Fruit fly (Drosophila melanogaster) whole organism, pupa: ENCODE measurements around the gene beta4GalNAcTB.

Source experiments
- CG10348 ChIP-seq: fragments of 200-800 bp; sonication (Bioruptor generic); IDR thresholded peaks from 2 replicates; pipeline ENCODE4 v1.3.6; 2022; ENCODE audit warnings: missing biosample characterization, missing genetic modification characterization
- CG12605 ChIP-seq: fragments of 200-800 bp; sonication (Bioruptor generic); IDR thresholded peaks from 2 replicates; pipeline ENCODE4 v1.3.6; 2022; ENCODE audit warnings: missing biosample characterization, missing genetic modification characterization
- CG13204 ChIP-seq: fragments of 200-800 bp; sonication (Bioruptor generic); optimal IDR thresholded peaks from 2 replicates; lab custom pipeline; 2018; ENCODE audit warnings: missing biosample characterization, mild to moderate bottlenecking, missing genetic modification characterization, moderate library complexity
- CG14655 ChIP-seq: fragments of 200-800 bp; sonication (Bioruptor generic); optimal IDR thresholded peaks from 3 replicates; lab custom pipeline; 2017; ENCODE audit warnings: mild to moderate bottlenecking, missing biosample characterization, missing genetic modification reagents, missing genetic modification characterization
- CG15710 ChIP-seq: fragments of 200-800 bp; sonication (Bioruptor generic); optimal IDR thresholded peaks from 2 replicates; lab custom pipeline; 2018; ENCODE audit warnings: missing biosample characterization, mild to moderate bottlenecking, missing genetic modification characterization, moderate library complexity
- CG17806 ChIP-seq: fragments of 200-800 bp; sonication (Bioruptor generic); optimal IDR thresholded peaks from 2 replicates; lab custom pipeline; 2018; ENCODE audit warnings: missing biosample characterization, mild to moderate bottlenecking, missing genetic modification characterization, moderate library complexity
- CG32121 ChIP-seq: fragments of 200-800 bp; sonication (Bioruptor generic); IDR thresholded peaks from 2 replicates; pipeline ENCODE4 v1.3.6; 2022; ENCODE audit warnings: missing biosample characterization, missing genetic modification characterization
- CG34367 ChIP-seq: fragments of 200-800 bp; sonication (Bioruptor generic); optimal IDR thresholded peaks from 2 replicates; lab custom pipeline; 2018; ENCODE audit warnings: missing biosample characterization, mild to moderate bottlenecking, missing genetic modification characterization
- CG4496 ChIP-seq: fragments of 200-800 bp; sonication (Bioruptor generic); IDR thresholded peaks from 3 replicates; pipeline ENCODE4 v1.3.6; 2022; ENCODE audit warnings: missing biosample characterization, missing genetic modification characterization
- CG8159 ChIP-seq: fragments of 200-800 bp; sonication (Bioruptor generic); optimal IDR thresholded peaks from 3 replicates; lab custom pipeline; 2018; ENCODE audit warnings: missing biosample characterization, mild to moderate bottlenecking, missing genetic modification characterization, moderate library complexity
- CG8301 ChIP-seq: fragments of 200-800 bp; sonication (Bioruptor generic); optimal IDR thresholded peaks from 2 replicates; lab custom pipeline; 2018; ENCODE audit warnings: missing biosample characterization, mild to moderate bottlenecking, missing genetic modification characterization
- CG9948 ChIP-seq: fragments of 200-800 bp; sonication (Bioruptor generic); optimal IDR thresholded peaks from 2 replicates; lab custom pipeline; 2018; ENCODE audit warnings: missing biosample characterization, mild to moderate bottlenecking, missing genetic modification characterization, moderate library complexity
- D1 ChIP-seq: fragments of 200-800 bp; sonication (Bioruptor generic); optimal IDR thresholded peaks from 2 replicates; lab custom pipeline; 2018; ENCODE audit warnings: missing biosample characterization, mild to moderate bottlenecking, missing genetic modification characterization, moderate library complexity
- EcR ChIP-seq: fragments of 200-800 bp; sonication (Bioruptor generic); optimal IDR thresholded peaks from 3 replicates; lab custom pipeline; 2019; ENCODE audit warnings: missing biosample characterization, missing genetic modification characterization, mild to moderate bottlenecking, moderate library complexity, missing genetic modification reagents
- Ets98B ChIP-seq: fragments of 200-800 bp; sonication (Bioruptor generic); IDR thresholded peaks from 2 replicates; pipeline ENCODE4 v1.3.6; 2022; ENCODE audit warnings: missing biosample characterization, missing genetic modification characterization
- Pif1A ChIP-seq: fragments of 200-800 bp; sonication (Bioruptor generic); optimal IDR thresholded peaks from 3 replicates; lab custom pipeline; 2016; ENCODE audit warnings: missing biosample characterization, missing genetic modification characterization
- Pif1B ChIP-seq: fragments of 200-800 bp; sonication (Bioruptor generic); optimal IDR thresholded peaks from 3 replicates; lab custom pipeline; 2016; ENCODE audit warnings: missing biosample characterization, missing genetic modification characterization
- Snoo ChIP-seq: fragments of 200-800 bp; sonication (Bioruptor generic); optimal IDR thresholded peaks from 3 replicates; lab custom pipeline; 2017; ENCODE audit warnings: missing biosample characterization, mild to moderate bottlenecking, missing genetic modification characterization, inconsistent platforms
- fd96Ca ChIP-seq: fragments of 200-800 bp; sonication (Bioruptor generic); IDR thresholded peaks from 3 replicates; pipeline ENCODE4 v1.3.6; 2022; ENCODE audit warnings: missing biosample characterization, missing genetic modification characterization
- gl ChIP-seq: fragments of 200-800 bp; sonication (Bioruptor generic); optimal IDR thresholded peaks from 2 replicates; lab custom pipeline; 2018; ENCODE audit warnings: missing biosample characterization, mild to moderate bottlenecking, missing genetic modification characterization
- rn ChIP-seq: fragments of 200-800 bp; sonication (Bioruptor generic); IDR thresholded peaks from 2 replicates; pipeline ENCODE4 v1.3.6; 2022; ENCODE audit warnings: missing biosample characterization, missing genetic modification characterization

Gene beta4GalNAcTB

DNA sequence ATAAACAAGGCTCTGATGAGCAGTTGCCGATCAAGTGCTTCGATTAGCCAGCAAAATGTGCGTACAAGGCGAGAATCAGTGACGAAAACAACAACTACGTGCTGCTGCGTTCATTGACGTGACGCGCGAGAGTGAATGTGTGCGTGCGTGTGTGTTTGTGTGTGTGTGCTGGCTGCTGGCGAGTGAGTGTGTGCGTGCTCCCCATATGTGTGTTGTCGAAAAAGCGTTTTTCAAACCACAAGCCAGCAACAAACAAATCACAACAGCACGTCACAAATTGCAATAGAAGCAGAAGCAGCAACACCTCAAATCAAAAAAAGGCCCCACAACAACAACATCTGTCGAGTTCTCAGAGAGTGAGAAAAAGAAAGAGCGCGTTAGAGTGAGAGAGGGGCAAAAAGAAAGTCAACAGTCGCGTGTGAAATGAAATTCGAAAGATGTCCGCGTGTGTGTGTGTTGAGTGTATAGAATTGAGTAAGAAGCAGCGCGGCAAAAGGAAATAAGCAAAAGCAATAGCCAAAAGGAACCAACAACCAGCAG, 30.2 kb upstream of the beta4GalNAcTB start:
- no peak for TF ChIP-seq CG32121
- TF ChIP-seq EcR (GFP tag; lab: Kevin White, UChicago): peak; percentile 96
- no peak for TF ChIP-seq D1
- no peak for TF ChIP-seq Snoo (tag; lab: Kevin White, UChicago)

DNA sequence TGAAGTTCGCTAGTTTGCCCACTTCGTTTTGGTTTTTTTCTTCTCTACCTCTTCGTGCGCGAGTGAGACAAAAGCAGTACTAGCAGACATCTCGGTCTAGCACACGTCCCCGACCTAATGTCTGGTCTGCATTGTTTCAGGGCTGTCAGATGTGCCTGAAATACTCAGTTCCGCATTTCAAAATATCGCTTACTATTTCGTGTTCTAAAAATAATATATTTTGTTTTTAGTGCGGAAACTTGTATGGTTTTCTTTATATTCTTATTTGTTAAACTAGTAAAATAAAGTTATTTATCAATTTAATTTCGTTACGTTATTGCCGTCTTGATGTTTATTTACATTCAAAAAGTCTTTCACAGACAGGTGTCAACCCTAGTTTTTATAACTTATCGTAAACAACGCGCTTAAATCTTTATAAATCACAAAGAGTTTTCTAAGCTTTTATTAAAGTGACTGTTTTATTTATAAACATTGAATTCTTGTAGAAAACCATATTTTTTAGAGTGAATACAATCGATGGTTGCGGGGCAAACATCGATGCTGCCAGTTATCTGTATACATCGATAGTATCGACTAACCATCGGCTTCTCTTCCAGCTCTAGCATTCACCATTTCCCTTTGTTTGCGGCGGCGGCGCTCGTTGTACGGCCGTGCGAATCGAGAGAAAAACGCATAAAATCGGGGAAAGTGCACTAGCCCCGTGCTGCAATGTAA, 29.6 kb upstream of the beta4GalNAcTB start:
- TF ChIP-seq Pif1B (GFP tag; lab: Kevin White, UChicago): peak; percentile 62
- peak; percentile 46 for TF ChIP-seq Snoo (tag; lab: Kevin White, UChicago)
- TF ChIP-seq CG17806: peak; percentile 75
- TF ChIP-seq CG34367 (tag; lab: Kevin White, UChicago): peak; percentile 42
- no peak for TF ChIP-seq CG13204
- TF ChIP-seq CG9948 (tag; lab: Kevin White, UChicago): peak; percentile 71
- peak; percentile 82 for TF ChIP-seq CG8159 (tag; lab: Kevin White, UChicago)
- peak; percentile 80 for TF ChIP-seq CG15710 (tag; lab: Kevin White, UChicago)
- TF ChIP-seq CG14655 (GFP tag; lab: Kevin White, UChicago): peak; percentile 75
- TF ChIP-seq CG8301: peak; percentile 56
- no peak for TF ChIP-seq CG12605
- TF ChIP-seq gl: no peak
- peak; percentile 59 for TF ChIP-seq Pif1A (GFP tag; lab: Kevin White, UChicago)

DNA sequence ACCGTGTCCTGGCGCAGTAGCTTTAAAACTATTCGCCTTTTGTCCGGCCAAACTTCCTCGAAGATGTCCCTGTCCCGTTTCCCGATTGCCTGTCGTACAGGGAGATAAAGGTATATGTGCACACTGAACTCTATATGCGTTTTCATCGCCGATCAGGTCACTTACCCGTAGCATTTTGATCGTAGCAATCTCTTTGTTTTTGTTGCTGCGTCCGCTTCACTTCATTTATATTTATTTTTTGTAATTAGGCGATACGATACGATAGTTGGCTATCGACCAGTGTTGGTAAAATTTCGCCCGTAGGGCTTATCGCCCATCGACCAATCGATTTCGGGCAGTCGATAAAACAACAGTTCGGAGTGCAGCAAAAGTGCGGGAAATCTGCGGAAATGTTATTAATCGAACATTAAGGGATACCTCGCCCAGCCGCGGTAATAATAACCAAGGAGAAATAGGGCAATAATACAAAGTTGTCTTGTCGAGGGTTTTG, 29.0 kb upstream of the beta4GalNAcTB start, which contains the start of the genes Cul5 and Bicra:
Gene Cul5, minus strand, starts transcription at position 259 of the 490 bp plus-strand sequence.
Gene Bicra, plus strand, starts transcription at position 324 of the 490 bp plus-strand sequence.
- TF ChIP-seq CG34367 (tag; lab: Kevin White, UChicago): no peak
- no peak for TF ChIP-seq CG9948 (tag; lab: Kevin White, UChicago)
- TF ChIP-seq CG12605: peak; percentile 51; the same call in 1 of the 2 replicates
- TF ChIP-seq rn (GFP tag; lab: Robert Waterston, UW): no peak
- peak; percentile 94 for TF ChIP-seq EcR (GFP tag; lab: Kevin White, UChicago)
- no peak for TF ChIP-seq CG14655 (GFP tag; lab: Kevin White, UChicago)
- no peak for TF ChIP-seq Pif1B (GFP tag; lab: Kevin White, UChicago)

DNA sequence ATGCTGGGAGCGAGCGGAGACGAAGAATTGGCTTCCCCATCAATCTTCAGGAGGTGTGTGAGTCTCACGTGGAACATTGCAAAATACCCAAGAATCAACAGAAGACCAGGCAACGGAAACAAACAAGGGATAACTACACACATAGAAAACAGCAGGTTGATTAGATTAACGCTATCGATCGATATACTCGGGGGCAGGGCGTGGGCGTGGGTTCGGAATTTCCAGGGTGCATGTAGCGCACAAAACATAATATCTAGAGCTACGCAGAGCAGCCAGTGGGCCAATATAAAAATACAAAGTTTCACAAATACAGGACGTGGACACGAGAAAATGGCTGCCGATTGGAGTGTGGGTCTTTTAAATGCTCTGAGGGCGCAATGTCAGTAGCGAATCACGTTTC, 25.6 kb upstream of the beta4GalNAcTB start:
- no peak for TF ChIP-seq CG13204
- no peak for TF ChIP-seq CG10348 (GFP tag; lab: Robert Waterston, UW)
- TF ChIP-seq Snoo (tag; lab: Kevin White, UChicago): no peak
- no peak for TF ChIP-seq CG12605
- TF ChIP-seq Pif1A (GFP tag; lab: Kevin White, UChicago): no peak
- no peak for TF ChIP-seq gl
- no peak for TF ChIP-seq CG32121
- TF ChIP-seq Pif1B (GFP tag; lab: Kevin White, UChicago): no peak
- TF ChIP-seq CG14655 (GFP tag; lab: Kevin White, UChicago): no peak
- TF ChIP-seq EcR (GFP tag; lab: Kevin White, UChicago): no peak
- TF ChIP-seq rn (GFP tag; lab: Robert Waterston, UW): no peak
- no peak for TF ChIP-seq CG34367 (tag; lab: Kevin White, UChicago)
- TF ChIP-seq CG9948 (tag; lab: Kevin White, UChicago): no peak
- TF ChIP-seq CG8159 (tag; lab: Kevin White, UChicago): no peak
- no peak for TF ChIP-seq Ets98B (GFP tag; lab: Robert Waterston, UW)
- TF ChIP-seq D1: no peak
- TF ChIP-seq CG15710 (tag; lab: Kevin White, UChicago): no peak
- TF ChIP-seq CG8301: no peak

DNA sequence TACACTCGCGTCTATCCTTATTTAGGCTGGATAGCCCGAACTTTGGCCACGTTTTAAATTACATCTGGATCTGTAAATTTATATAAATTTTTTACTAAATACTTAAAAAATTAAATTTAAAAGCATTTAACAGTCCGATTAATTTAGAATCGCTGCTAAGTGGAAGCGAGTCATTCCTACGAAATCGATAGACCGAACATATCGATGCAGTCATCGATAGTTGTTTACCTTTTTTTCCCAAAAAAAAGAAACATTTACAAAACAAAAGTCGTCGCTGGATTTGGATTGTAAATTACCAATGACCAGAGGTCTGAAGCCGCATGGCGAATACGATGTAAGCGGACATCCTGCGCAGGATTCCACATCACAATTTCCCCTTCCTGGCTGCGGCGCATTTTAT, 21.9 kb upstream of the beta4GalNAcTB start, which contains the start of gene Sirt7:
Gene Sirt7, plus strand, starts transcription at position 218 of the 400 bp plus-strand sequence.
- TF ChIP-seq CG9948 (tag; lab: Kevin White, UChicago) (peak; percentile 64), rn (GFP tag; lab: Robert Waterston, UW) (peak; percentile 56; the same call in 1 of the 2 replicates), CG8159 (tag; lab: Kevin White, UChicago) (peak; percentile 77), CG12605 (peak; percentile 87), CG10348 (GFP tag; lab: Robert Waterston, UW) (no peak), Pif1A (GFP tag; lab: Kevin White, UChicago) (no peak), CG13204 (no peak), EcR (GFP tag; lab: Kevin White, UChicago) (no peak), Ets98B (GFP tag; lab: Robert Waterston, UW) (peak; percentile 82), CG8301 (no peak), CG17806 (peak; percentile 66), CG15710 (tag; lab: Kevin White, UChicago) (peak; percentile 73), CG14655 (GFP tag; lab: Kevin White, UChicago) (peak; percentile 82), D1 (no peak), CG34367 (tag; lab: Kevin White, UChicago) (peak; percentile 83), fd96Ca (peak; percentile 89), CG32121 (peak; percentile 85), Pif1B (GFP tag; lab: Kevin White, UChicago) (no peak), Snoo (tag; lab: Kevin White, UChicago) (peak; percentile 67), CG4496 (GFP tag; lab: Robert Waterston, UW) (peak; percentile 89), gl (peak; percentile 78)
